Worm (Caenorhabditis elegans) whole organism, L4 larva: ENCODE measurements around the gene obr-2.

Source experiments
- F49E8.2 ChIP-seq: sonication (generic microtip); optimal IDR thresholded peaks from 2 replicates; lab custom pipeline; 2016; ENCODE audit warnings: missing compliant biosample characterization, mild to moderate bottlenecking, missing genetic modification characterization, borderline replicate concordance
- T20F7.1 ChIP-seq: fragments of 200-800 bp; sonication (Bioruptor generic); optimal IDR thresholded peaks from 2 replicates; lab custom pipeline; 2018; ENCODE audit warnings: mild to moderate bottlenecking, missing genetic modification characterization, missing compliant biosample characterization
- T26A8.4 ChIP-seq: fragments of 200-800 bp; sonication (Bioruptor generic); IDR thresholded peaks from 2 replicates; pipeline ENCODE4 v1.3.6; 2022; ENCODE audit warnings: missing genetic modification characterization, missing compliant biosample characterization
- aha-1 ChIP-seq: fragments of 150-350 bp; peaks from one replicate; lab custom pipeline; 2014; ENCODE audit warnings: missing biosample characterization, missing genetic modification characterization
- arid-1 ChIP-seq: fragments of 200-800 bp; sonication (Bioruptor generic); conservative IDR thresholded peaks from 2 replicates; pipeline ENCODE4 v1.3.6; 2022; ENCODE audit warnings: missing genetic modification reagents, missing genetic modification characterization, missing compliant biosample characterization
- ceh-44 ChIP-seq: fragments of 200-800 bp; sonication (Bioruptor generic); IDR thresholded peaks from 2 replicates; pipeline ENCODE4 v1.3.6; 2022; ENCODE audit warnings: missing genetic modification reagents, missing genetic modification characterization, missing compliant biosample characterization
- ceh-82 ChIP-seq: sonication (generic microtip); optimal IDR thresholded peaks from 2 replicates; lab custom pipeline; 2017; ENCODE audit warnings: missing biosample characterization, missing genetic modification characterization
- ces-1 ChIP-seq: fragments of 150-350 bp; sonication (generic microtip); optimal IDR thresholded peaks from 4 replicates; lab custom pipeline; 2014; ENCODE audit warnings: missing biosample characterization, missing genetic modification reagents, missing genetic modification characterization
- daf-12 ChIP-seq: fragments of 150-350 bp; optimal IDR thresholded peaks from 2 replicates; lab custom pipeline; 2014; ENCODE audit warnings: missing biosample characterization, missing genetic modification reagents, missing genetic modification characterization
- daf-8 ChIP-seq: fragments of 200-800 bp; sonication (Bioruptor generic); IDR thresholded peaks from 2 replicates; pipeline ENCODE4 v1.3.6; 2022; ENCODE audit warnings: missing genetic modification characterization, missing compliant biosample characterization
- dmd-6 ChIP-seq: fragments of 200-800 bp; sonication (Bioruptor generic); IDR thresholded peaks from 2 replicates; pipeline ENCODE4 v1.3.6; 2022; ENCODE audit warnings: missing genetic modification reagents, missing genetic modification characterization, missing compliant biosample characterization
- dmd-8 ChIP-seq: fragments of 200-800 bp; sonication (Bioruptor generic); IDR thresholded peaks from 2 replicates; pipeline ENCODE4 v1.3.6; 2022; ENCODE audit warnings: missing genetic modification characterization, missing compliant biosample characterization
- fos-1 ChIP-seq: fragments of 150-350 bp; optimal IDR thresholded peaks from 2 replicates; lab custom pipeline; 2014; ENCODE audit warnings: missing biosample characterization, missing genetic modification characterization
- gei-8 ChIP-seq: fragments of 200-800 bp; sonication (Bioruptor generic); optimal IDR thresholded peaks from 2 replicates; lab custom pipeline; 2018; ENCODE audit warnings: mild to moderate bottlenecking, missing genetic modification characterization, missing compliant biosample characterization
- hif-1 ChIP-seq, 2 experiments: sonication (generic microtip); optimal IDR thresholded peaks; 2 replicates each; lab custom pipeline; 2016 to 2017; ENCODE audit warnings: missing compliant biosample characterization in 2 of 2, missing genetic modification characterization in 2 of 2, missing genetic modification reagents in 2 of 2, missing genotype in 2 of 2, mild to moderate bottlenecking in 1 of 2
- hlh-11 ChIP-seq: fragments of 200-800 bp; sonication (Bioruptor generic); optimal IDR thresholded peaks from 2 replicates; lab custom pipeline; 2018; ENCODE audit warnings: mild to moderate bottlenecking, missing genetic modification characterization, missing compliant biosample characterization
- hlh-30 ChIP-seq: sonication (generic microtip); optimal IDR thresholded peaks from 2 replicates; lab custom pipeline; 2017; ENCODE audit warnings: antibody characterized with exemption, mild to moderate bottlenecking, missing genetic modification characterization, missing compliant biosample characterization; ENCODE audit not compliant: insufficient read depth
- hmg-1.1 ChIP-seq: fragments of 200-800 bp; sonication (Bioruptor generic); IDR thresholded peaks from 2 replicates; pipeline ENCODE4 v1.3.6; 2022; ENCODE audit warnings: missing genetic modification reagents, missing genetic modification characterization, missing compliant biosample characterization
- lim-7 ChIP-seq: fragments of 200-800 bp; sonication (Bioruptor generic); IDR thresholded peaks from 2 replicates; pipeline ENCODE4 v1.3.6; 2022; ENCODE audit warnings: missing genetic modification characterization, missing compliant biosample characterization
- lin-1 ChIP-seq: fragments of 200-800 bp; sonication (Bioruptor generic); IDR thresholded peaks from 2 replicates; pipeline ENCODE4 v1.3.6; 2022; ENCODE audit warnings: missing genetic modification reagents, missing genetic modification characterization, missing compliant biosample characterization
- lin-38 ChIP-seq: fragments of 200-800 bp; sonication (Bioruptor generic); IDR thresholded peaks from 2 replicates; pipeline ENCODE4 v1.3.6; 2022; ENCODE audit warnings: missing genetic modification reagents, missing genetic modification characterization, missing compliant biosample characterization
- mdl-1 ChIP-seq, 2 experiments: fragments of 150-350 bp in 1 of 2; sonication (generic microtip) in 1 of 2; optimal IDR thresholded peaks; 2 replicates each; lab custom pipeline; 2014 to 2017; ENCODE audit warnings: missing biosample characterization in 2 of 2, missing genetic modification characterization in 2 of 2
- mes-2 ChIP-seq: sonication (generic microtip); optimal IDR thresholded peaks from 2 replicates; lab custom pipeline; 2016; ENCODE audit warnings: missing genotype, mild to moderate bottlenecking, missing genetic modification characterization, missing compliant biosample characterization; ENCODE audit not compliant: poor library complexity, severe bottlenecking
- mxl-3 ChIP-seq: fragments of 200-800 bp; sonication (Bioruptor generic); optimal IDR thresholded peaks from 2 replicates; lab custom pipeline; 2018; ENCODE audit warnings: mild to moderate bottlenecking, missing genetic modification characterization, missing compliant biosample characterization
- nhr-11 ChIP-seq: fragments of 150-350 bp; optimal IDR thresholded peaks from 2 replicates; lab custom pipeline; 2014; ENCODE audit warnings: missing biosample characterization, missing genetic modification characterization
- nhr-41 ChIP-seq: fragments of 200-800 bp; sonication (Bioruptor generic); IDR thresholded peaks from 2 replicates; pipeline ENCODE4 v1.3.6; 2022; ENCODE audit warnings: missing genetic modification reagents, missing genetic modification characterization, missing compliant biosample characterization
- nhr-42 ChIP-seq: fragments of 200-800 bp; sonication (Bioruptor generic); IDR thresholded peaks from 2 replicates; pipeline ENCODE4 v1.3.6; 2022; ENCODE audit warnings: missing genetic modification characterization, missing compliant biosample characterization
- nhr-48 ChIP-seq: sonication (generic microtip); optimal IDR thresholded peaks from 2 replicates; lab custom pipeline; 2016; ENCODE audit warnings: mild to moderate bottlenecking, missing genetic modification characterization, missing compliant biosample characterization
- nhr-6 ChIP-seq: fragments of 150-350 bp; optimal IDR thresholded peaks from 2 replicates; lab custom pipeline; 2014; ENCODE audit warnings: missing biosample characterization, missing genetic modification characterization
- pha-4 ChIP-seq, 2 experiments: fragments of 150-350 bp in 1 of 2; fragments of 200-800 bp in 1 of 2; sonication (Bioruptor generic) in 1 of 2; IDR thresholded peaks in 1 of 2; optimal IDR thresholded peaks in 1 of 2; 2 replicates each; pipeline versions ENCODE4 v1.3.6 to Lab custom; 2014 to 2022; ENCODE audit warnings: missing genetic modification characterization in 2 of 2, missing genetic modification reagents in 2 of 2, missing biosample characterization in 1 of 2, missing compliant biosample characterization in 1 of 2
- php-3 ChIP-seq: fragments of 200-800 bp; sonication (Bioruptor generic); IDR thresholded peaks from 2 replicates; pipeline ENCODE4 v1.3.6; 2022; ENCODE audit warnings: missing genetic modification reagents, missing genetic modification characterization, missing compliant biosample characterization
- pqm-1 ChIP-seq: sonication (generic microtip); optimal IDR thresholded peaks from 2 replicates; lab custom pipeline; 2017; ENCODE audit warnings: missing biosample characterization, missing genetic modification characterization
- sdz-12 ChIP-seq: fragments of 200-800 bp; sonication (Bioruptor generic); optimal IDR thresholded peaks from 2 replicates; lab custom pipeline; 2018; ENCODE audit warnings: mild to moderate bottlenecking, missing genetic modification characterization, missing compliant biosample characterization
- skn-1 ChIP-seq: fragments of 150-350 bp; optimal IDR thresholded peaks from 2 replicates; lab custom pipeline; 2014; ENCODE audit warnings: missing biosample characterization, missing genetic modification characterization
- snpc-1.2 ChIP-seq: fragments of 200-800 bp; sonication (Bioruptor generic); IDR thresholded peaks from 2 replicates; pipeline ENCODE4 v1.3.6; 2022; ENCODE audit warnings: missing genetic modification reagents, missing genetic modification characterization, missing compliant biosample characterization
- spr-1 ChIP-seq: sonication (generic microtip); optimal IDR thresholded peaks from 2 replicates; lab custom pipeline; 2016; ENCODE audit warnings: mild to moderate bottlenecking, missing genetic modification characterization, missing compliant biosample characterization
- tag-97 ChIP-seq: fragments of 200-800 bp; sonication (Bioruptor generic); IDR thresholded peaks from 2 replicates; pipeline ENCODE4 v1.3.6; 2022; ENCODE audit warnings: missing genetic modification characterization, missing compliant biosample characterization
- unc-39 ChIP-seq: sonication (generic microtip); optimal IDR thresholded peaks from 2 replicates; lab custom pipeline; 2017; ENCODE audit warnings: missing biosample characterization, missing genetic modification characterization
- unc-62 ChIP-seq, 3 experiments: fragments of 150-350 bp in 1 of 3; sonication (generic microtip); optimal IDR thresholded peaks in 2 of 3; peaks in 1 of 3; 1 replicate in 1 of 3; 2 replicates in 2 of 3; lab custom pipeline; 2014 to 2017; ENCODE audit warnings: missing biosample characterization in 3 of 3, missing genetic modification characterization in 3 of 3, missing genetic modification reagents in 3 of 3, missing genotype in 1 of 3
- vab-7 ChIP-seq: fragments of 200-800 bp; sonication (Bioruptor generic); IDR thresholded peaks from 2 replicates; pipeline ENCODE4 v1.3.6; 2022; ENCODE audit warnings: missing genetic modification reagents, missing genetic modification characterization, missing compliant biosample characterization
- zip-11 ChIP-seq: fragments of 200-800 bp; sonication (Bioruptor generic); IDR thresholded peaks from 2 replicates; pipeline ENCODE4 v1.3.6; 2022; ENCODE audit warnings: missing genetic modification characterization, missing compliant biosample characterization

obr-2 gene

DNA sequence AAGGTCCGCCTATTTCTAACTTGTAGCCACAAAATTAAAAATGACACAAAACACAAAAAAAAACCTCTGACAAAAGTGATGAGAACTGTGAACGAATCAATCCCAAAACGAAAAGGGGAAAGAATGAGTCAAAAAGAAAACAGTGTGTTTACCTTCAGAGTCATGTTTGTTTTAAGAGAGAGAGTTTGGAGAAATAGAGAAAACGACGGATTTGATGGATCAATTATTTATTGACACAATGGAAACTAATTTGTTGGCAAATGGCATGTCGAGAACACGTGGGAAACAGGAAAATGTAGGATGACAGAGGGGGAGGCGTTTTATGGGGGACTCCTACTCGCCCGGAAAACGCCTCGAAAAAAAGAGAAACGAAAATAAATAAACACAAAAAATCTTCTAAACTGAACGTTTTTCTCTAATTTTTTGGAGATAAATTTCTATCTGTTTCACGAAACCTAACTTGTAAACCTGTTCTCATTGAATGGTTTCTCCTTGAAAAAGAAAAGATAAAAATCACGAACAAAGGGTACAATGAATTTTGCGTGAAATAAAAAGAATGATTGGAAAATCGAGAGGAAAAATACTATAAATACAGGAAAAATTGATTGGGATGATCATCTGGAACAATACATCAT, 2.8 kb upstream of the obr-2 start:
- TF ChIP-seq lin-1 (GFP tag; lab: Robert Waterston, UW) (no peak), nhr-11 (tag; lab: Kevin White, UChicago) (no peak), tag-97 (GFP tag; lab: Robert Waterston, UW) (no peak), daf-8 (GFP tag; lab: Robert Waterston, UW) (no peak), F49E8.2 (tag; lab: Kevin White, UChicago) (no peak), mxl-3 (GFP tag; lab: Kevin White, UChicago) (peak; percentile 1), php-3 (GFP tag; lab: Robert Waterston, UW) (no peak), nhr-6 (tag; lab: Kevin White, UChicago) (peak; percentile 33), ceh-82 (tag; lab: Kevin White, UChicago) (no peak), ces-1 (no peak), mdl-1 (tag; optimal IDR thresholded peaks at IDR 0.05; lab: Kevin White, UChicago) (peak in 1 of 2 experiments; percentile 1)
- TF ChIP-seq, all 104 proteins: peak for 3

DNA sequence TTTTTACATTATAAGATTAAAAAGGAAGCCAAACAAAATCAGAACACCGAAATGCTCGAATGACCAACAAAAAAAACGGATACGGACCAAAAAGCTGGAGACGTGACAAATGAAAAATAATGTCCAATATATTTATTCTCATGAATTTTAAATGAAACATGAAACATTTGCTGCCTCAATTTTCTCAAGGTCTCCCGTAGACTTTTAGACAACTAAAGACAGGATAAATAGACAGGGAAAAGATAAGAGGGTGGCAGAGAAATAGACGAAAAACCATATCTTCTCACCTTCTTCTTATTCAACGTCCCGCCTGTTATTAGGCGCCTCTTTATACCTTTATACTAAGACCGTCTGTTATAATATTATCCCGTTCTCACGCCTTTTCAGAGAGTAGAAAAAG, 1.7 kb upstream of the obr-2 start:
- TF ChIP-seq unc-39 (tag; lab: Kevin White, UChicago) (no peak), aha-1 (tag; lab: Kevin White, UChicago) (peak; percentile 83), hif-1 (tag; optimal IDR thresholded peaks at IDR 0.05; lab: Kevin White, UChicago) (peak in 1 of 2 experiments; percentile 25)

- no peak for TF ChIP-seq fos-1
- peak; percentile 90 for TF ChIP-seq aha-1 (tag; lab: Kevin White, UChicago)
Observed at ce11 chrV:15013328-15013727, 736 bp downstream of the obr-2 start.

ce11 chrV:15012542-15013301, 1.3 kb downstream of the obr-2 start:
- TF ChIP-seq arid-1 (GFP tag; lab: Robert Waterston, UW) = no peak
- 0 out of 2 replicates have a peak, but pooled peaks have one; percentile 43 for TF ChIP-seq snpc-1.2 (GFP tag; lab: Robert Waterston, UW)
- TF ChIP-seq hlh-11 (tag; lab: Kevin White, UChicago) = peak; percentile 16
- peak; percentile 40; the same call in 1 of the 2 replicates for TF ChIP-seq T26A8.4
- TF ChIP-seq nhr-41 (GFP tag; lab: Robert Waterston, UW) = no peak
- no peak; the same call in 1 of the 2 replicates for TF ChIP-seq dmd-6 (GFP tag; lab: Robert Waterston, UW)
- TF ChIP-seq spr-1 (tag; lab: Kevin White, UChicago) = peak; percentile 21
- TF ChIP-seq gei-8 = peak; percentile 46
- peak; percentile 26 for TF ChIP-seq mes-2 (tag; lab: Kevin White, UChicago)
- peak; percentile 40 for TF ChIP-seq nhr-48 (tag; lab: Kevin White, UChicago)
- TF ChIP-seq unc-62 (GFP tag; optimal IDR thresholded peaks at IDR 0.05 in 1 of 2; lab: Kevin White, UChicago) = peak in 1 of 2 experiments; percentile 60
- no peak for TF ChIP-seq unc-62 (tag; optimal IDR thresholded peaks at IDR 0.05; lab: Kevin White, UChicago)
- no peak for TF ChIP-seq ces-1
- no peak for TF ChIP-seq pqm-1 (tag; lab: Kevin White, UChicago)
- TF ChIP-seq skn-1 (tag; lab: Kevin White, UChicago) = no peak
- peak; percentile 17; the same call in 1 of the 2 replicates for TF ChIP-seq hmg-1.1 (GFP tag; lab: Robert Waterston, UW)
- TF ChIP-seq hlh-30 (tag; lab: Kevin White, UChicago) = peak; percentile 29
- no peak for TF ChIP-seq sdz-12 (GFP tag; lab: Kevin White, UChicago)
- peak; percentile 46 for TF ChIP-seq aha-1 (tag; lab: Kevin White, UChicago)
- TF ChIP-seq T20F7.1 = peak; percentile 17
- peak; percentile 60 for TF ChIP-seq vab-7
- TF ChIP-seq zip-11 = no peak
- TF ChIP-seq nhr-42 (GFP tag; lab: Robert Waterston, UW) = 0 out of 2 replicates have a peak, but pooled peaks have one; percentile 14
- 0 out of 2 replicates have a peak, but pooled peaks have one; percentile 33 for TF ChIP-seq pha-4 (GFP tag; IDR thresholded peaks at IDR 0.05; lab: Robert Waterston, UW)
- no peak for TF ChIP-seq pha-4 (tag; optimal IDR thresholded peaks at IDR 0.05; lab: Kevin White, UChicago)
- no peak for TF ChIP-seq daf-12 (tag; lab: Kevin White, UChicago)
- TF ChIP-seq dmd-8 = peak; percentile 41; the same call in 1 of the 2 replicates
- TF ChIP-seq lim-7 (GFP tag; lab: Robert Waterston, UW) = 0 out of 2 replicates have a peak, but pooled peaks have one; percentile 15
- 0 out of 2 replicates have a peak, but pooled peaks have one; percentile 19 for TF ChIP-seq ceh-44
- TF ChIP-seq lin-38 = peak; percentile 66
